Fruit fly (Drosophila melanogaster) whole organism, wandering third instar larva: ENCODE data around the gene ida.
A peak's percentile ranks its signal among the peaks of the same experiment; 100 is the strongest.

Experiments
- Abd-B ChIP-seq: fragments of >200 bp; optimal IDR thresholded peaks from 2 replicates; lab custom pipeline; 2017; ENCODE audit warnings: missing biosample characterization, missing genetic modification characterization
- CG32264 ChIP-seq: fragments of 200-800 bp; sonication (Bioruptor generic); optimal IDR thresholded peaks from 2 replicates; lab custom pipeline; 2016; ENCODE audit warnings: missing biosample characterization, missing genetic modification characterization
- CG9705 ChIP-seq: fragments of 200-800 bp; sonication (Bioruptor generic); optimal IDR thresholded peaks from 2 replicates; lab custom pipeline; 2018; ENCODE audit warnings: missing biosample characterization, mild to moderate bottlenecking, missing genetic modification characterization
- CrebA ChIP-seq: fragments of 200-800 bp; sonication (Bioruptor generic); optimal IDR thresholded peaks from 2 replicates; lab custom pipeline; 2016; ENCODE audit warnings: missing biosample characterization, mild to moderate bottlenecking, missing genetic modification characterization, borderline replicate concordance
- Dfd ChIP-seq: fragments of >200 bp; optimal IDR thresholded peaks from 2 replicates; lab custom pipeline; 2017; ENCODE audit warnings: missing biosample characterization, missing genetic modification characterization
- Dif ChIP-seq: fragments of 200-275, 200-300 bp; sonication (Bioruptor generic); optimal IDR thresholded peaks from 2 replicates; lab custom pipeline; 2018; ENCODE audit warnings: missing biosample characterization, missing genetic modification characterization; ENCODE audit not compliant: partially characterized antibody
- GATAd ChIP-seq: sonication (Bioruptor generic); optimal IDR thresholded peaks from 2 replicates; lab custom pipeline; 2016; ENCODE audit warnings: missing biosample characterization, missing genetic modification characterization
- HLH106 ChIP-seq: fragments of 200-800 bp; optimal IDR thresholded peaks from 3 replicates; lab custom pipeline; 2019; ENCODE audit warnings: missing biosample characterization, mild to moderate bottlenecking, missing genetic modification characterization, moderate library complexity
- Hnf4 ChIP-seq: fragments of 200-800 bp; sonication (Bioruptor generic); optimal IDR thresholded peaks from 2 replicates; lab custom pipeline; 2016; ENCODE audit warnings: missing biosample characterization, mild to moderate bottlenecking, missing genetic modification characterization
- Hr78 ChIP-seq: fragments of >200 bp; optimal IDR thresholded peaks from 2 replicates; lab custom pipeline; 2017; ENCODE audit warnings: missing biosample characterization, missing genetic modification characterization
- Hr83 ChIP-seq: fragments of 200-300 bp; sonication (Bioruptor generic); optimal IDR thresholded peaks from 2 replicates; lab custom pipeline; 2016; ENCODE audit warnings: missing biosample characterization, mild to moderate bottlenecking, missing genetic modification characterization, moderate library complexity; ENCODE audit not compliant: poor library complexity, severe bottlenecking
- Jra ChIP-seq: sonication (Bioruptor generic); optimal IDR thresholded peaks from 2 replicates; lab custom pipeline; 2016; ENCODE audit warnings: missing biosample characterization, missing genetic modification characterization
- Mio ChIP-seq: sonication (Bioruptor generic); optimal IDR thresholded peaks from 2 replicates; lab custom pipeline; 2016; ENCODE audit warnings: missing biosample characterization, missing genetic modification characterization
- Myc ChIP-seq: fragments of >200 bp; optimal IDR thresholded peaks from 2 replicates; lab custom pipeline; 2017
- N ChIP-seq: fragments of >200 bp; optimal IDR thresholded peaks from 2 replicates; lab custom pipeline; 2018; ENCODE audit warnings: missing biosample characterization, missing external identifiers, missing genetic modification characterization
- OdsH ChIP-seq: fragments of 200-800 bp; sonication (Bioruptor generic); optimal IDR thresholded peaks from 2 replicates; lab custom pipeline; 2016; ENCODE audit warnings: missing biosample characterization, mild to moderate bottlenecking, missing genetic modification characterization
- Rel ChIP-seq, 2 experiments: fragments of 200-800 bp; sonication (Bioruptor generic) in 1 of 2; optimal IDR thresholded peaks; 2 replicates in 1 of 2; 3 replicates in 1 of 2; lab custom pipeline; 2016 to 2019; ENCODE audit warnings: mild to moderate bottlenecking in 2 of 2, missing biosample characterization in 2 of 2, missing genetic modification characterization in 2 of 2, moderate library complexity in 1 of 2
- Sp1 ChIP-seq: fragments of 200-800 bp; sonication (Bioruptor generic); optimal IDR thresholded peaks from 3 replicates; lab custom pipeline; 2019; ENCODE audit warnings: missing biosample characterization, mild to moderate bottlenecking, missing genetic modification characterization, moderate library complexity
- Vsx2 ChIP-seq: fragments of 200-300, 225-300 bp; sonication (Bioruptor generic); optimal IDR thresholded peaks from 2 replicates; lab custom pipeline; 2018; ENCODE audit warnings: missing biosample characterization, missing genetic modification characterization; ENCODE audit not compliant: partially characterized antibody
- br ChIP-seq: fragments of 200-800 bp; sonication (Bioruptor generic); optimal IDR thresholded peaks from 2 replicates; lab custom pipeline; 2016; ENCODE audit warnings: missing biosample characterization, missing genetic modification characterization
- brk ChIP-seq: fragments of 200-800 bp; sonication (Bioruptor generic); optimal IDR thresholded peaks from 2 replicates; lab custom pipeline; 2016; ENCODE audit warnings: missing biosample characterization, mild to moderate bottlenecking, missing genetic modification characterization
- dl ChIP-seq, 2 experiments: fragments of 175-275, 200-275 bp in 1 of 2; fragments of 200-275 bp in 1 of 2; sonication (Bioruptor generic); optimal IDR thresholded peaks; lab custom pipeline; 2018; ENCODE audit warnings: mild to moderate bottlenecking in 2 of 2, missing biosample characterization in 2 of 2, missing genetic modification characterization in 2 of 2, moderate library complexity in 2 of 2; ENCODE audit not compliant: partially characterized antibody in 2 of 2, insufficient read depth in 1 of 2
- dmrt93B ChIP-seq: fragments of 200-800 bp; sonication (Bioruptor generic); optimal IDR thresholded peaks from 2 replicates; lab custom pipeline; 2018; ENCODE audit warnings: missing biosample characterization, mild to moderate bottlenecking, missing genetic modification characterization
- dsf ChIP-seq: sonication (Bioruptor generic); optimal IDR thresholded peaks from 2 replicates; lab custom pipeline; 2016; ENCODE audit warnings: missing biosample characterization, missing genetic modification characterization, borderline replicate concordance
- ey ChIP-seq: fragments of 200-800 bp; sonication (Bioruptor generic); optimal IDR thresholded peaks from 2 replicates; lab custom pipeline; 2016; ENCODE audit warnings: missing biosample characterization, missing genetic modification characterization
- foxo ChIP-seq, 2 experiments: fragments of 200-800 bp; sonication (Bioruptor generic); optimal IDR thresholded peaks; 2 replicates in 1 of 2; 3 replicates in 1 of 2; lab custom pipeline; 2016 to 2017; ENCODE audit warnings: missing biosample characterization in 2 of 2, missing genetic modification characterization in 2 of 2
- fru ChIP-seq: fragments of 200-800 bp; sonication (Bioruptor generic); optimal IDR thresholded peaks from 3 replicates; lab custom pipeline; 2016; ENCODE audit warnings: missing biosample characterization, mild to moderate bottlenecking, missing genetic modification characterization
- h ChIP-seq: fragments of 200-800 bp; sonication (Bioruptor generic); optimal IDR thresholded peaks from 3 replicates; lab custom pipeline; 2016; ENCODE audit warnings: missing biosample characterization, mild to moderate bottlenecking, missing genetic modification characterization
- jim ChIP-seq: fragments of 175-275, 200-325 bp; sonication (Bioruptor generic); optimal IDR thresholded peaks from 2 replicates; lab custom pipeline; 2016; ENCODE audit warnings: missing biosample characterization, mild to moderate bottlenecking, missing genetic modification characterization
- lola ChIP-seq: fragments of >200 bp; optimal IDR thresholded peaks from 2 replicates; lab custom pipeline; 2017; ENCODE audit warnings: missing biosample characterization, missing genetic modification characterization
- pan ChIP-seq: fragments of >200 bp; optimal IDR thresholded peaks from 2 replicates; lab custom pipeline; 2017
- psq ChIP-seq: fragments of 200-800 bp; sonication (Bioruptor generic); optimal IDR thresholded peaks from 3 replicates; lab custom pipeline; 2017; ENCODE audit warnings: missing biosample characterization, mild to moderate bottlenecking, missing genetic modification characterization, moderate library complexity
- rgr ChIP-seq: fragments of 200-800 bp; sonication (Bioruptor generic); optimal IDR thresholded peaks from 3 replicates; lab custom pipeline; 2016; ENCODE audit warnings: missing biosample characterization, mild to moderate bottlenecking, missing genetic modification characterization
- sage ChIP-seq: fragments of 200-800 bp; sonication (Bioruptor generic); optimal IDR thresholded peaks from 2 replicates; lab custom pipeline; 2016; ENCODE audit warnings: missing biosample characterization, mild to moderate bottlenecking, missing genetic modification characterization
- sv ChIP-seq: fragments of 200-800 bp; sonication (Bioruptor generic); optimal IDR thresholded peaks from 3 replicates; lab custom pipeline; 2016; ENCODE audit warnings: missing biosample characterization, missing genetic modification characterization
- tai ChIP-seq: sonication (Bioruptor generic); optimal IDR thresholded peaks from 2 replicates; lab custom pipeline; 2016; ENCODE audit warnings: missing biosample characterization, missing genetic modification characterization
- usp ChIP-seq: fragments of >200 bp; optimal IDR thresholded peaks from 2 replicates; lab custom pipeline; 2017; ENCODE audit warnings: missing biosample characterization, missing genetic modification characterization
- woc ChIP-seq: sonication (Bioruptor generic); optimal IDR thresholded peaks from 2 replicates; lab custom pipeline; 2016; ENCODE audit warnings: missing biosample characterization, mild to moderate bottlenecking, missing genetic modification characterization

ida gene

DNA sequence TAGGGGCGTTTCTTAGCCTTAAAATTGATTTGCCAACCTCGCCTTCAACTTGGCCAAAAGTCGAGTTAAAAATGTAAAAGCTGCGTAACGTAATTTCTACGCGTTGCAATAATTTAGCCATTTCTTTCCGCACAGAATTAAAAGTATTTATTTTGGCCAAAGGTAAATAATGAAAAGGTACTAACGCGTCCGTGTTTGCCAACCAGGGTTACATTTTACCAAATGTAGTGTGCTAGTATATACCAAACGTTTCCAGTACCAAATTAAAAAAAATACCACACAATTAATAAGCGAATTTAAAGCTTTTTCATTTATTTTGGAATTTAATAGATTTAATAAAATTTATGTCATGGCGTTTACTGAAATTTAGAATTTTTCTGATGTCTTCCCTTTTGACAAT, 6.2 kb upstream of the ida start, which contains the start of gene Ccz1 (continued):
- TF ChIP-seq Hr78 (no peak), Abd-B (GFP tag; lab: Kevin White, UChicago) (no peak), sv (GFP tag; lab: Kevin White, UChicago) (peak; percentile 62), h (GFP tag; lab: Kevin White, UChicago) (peak; percentile 73), br (peak; percentile 54)

DNA sequence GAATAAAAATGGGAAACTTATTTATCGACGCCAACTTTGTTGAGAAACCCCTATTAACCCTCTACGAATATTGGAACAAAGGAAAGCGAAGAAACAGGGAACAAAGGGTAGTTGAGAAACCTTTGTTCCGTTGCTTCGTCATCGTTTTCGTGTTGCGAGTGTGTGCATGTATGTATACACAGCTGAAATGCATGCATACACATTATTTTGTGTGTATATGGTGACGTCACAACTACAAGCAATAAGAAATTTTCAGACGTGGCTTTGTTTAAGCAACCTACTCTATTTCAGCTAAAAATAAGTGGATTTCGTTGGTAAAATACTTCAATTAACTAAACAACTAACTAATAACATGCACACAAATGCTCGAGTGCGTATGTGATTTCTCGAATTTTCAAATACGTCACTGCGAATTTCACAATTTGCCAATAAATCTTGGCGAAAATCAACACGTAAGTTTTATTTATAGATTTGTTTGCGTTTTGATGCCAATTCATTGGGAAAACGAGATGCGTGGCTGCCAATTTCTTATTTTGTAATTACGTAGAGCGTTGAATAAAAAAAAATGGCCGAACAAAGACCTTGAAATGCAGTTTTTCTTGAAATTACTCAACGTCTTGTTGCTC, 3.2 kb upstream of the ida start:
- no peak for TF ChIP-seq dl (GFP tag; optimal IDR thresholded peaks at IDR 0.05; lab: Kevin White, UChicago; ENCODE audit: insufficient read depth in 1 of 2, partially characterized antibody in 2 of 2)
- peak; percentile 80 for TF ChIP-seq psq (GFP tag; lab: Kevin White, UChicago)
- peak; percentile 6 for TF ChIP-seq rgr (GFP tag; lab: Kevin White, UChicago)
- no peak for TF ChIP-seq Rel (GFP tag; optimal IDR thresholded peaks at IDR 0.05; lab: Kevin White, UChicago)
- TF ChIP-seq Rel (tag; optimal IDR thresholded peaks at IDR 0.05; lab: Kevin White, UChicago): no peak
- peak; percentile 56 for TF ChIP-seq Jra (GFP tag; lab: Kevin White, UChicago)
- no peak for TF ChIP-seq dsf (GFP tag; lab: Kevin White, UChicago)
- no peak for TF ChIP-seq sv (GFP tag; lab: Kevin White, UChicago)
- TF ChIP-seq CG9705 (GFP tag; lab: Kevin White, UChicago): no peak
- TF ChIP-seq Myc (lab: Kevin White, UChicago): no peak
- no peak for TF ChIP-seq brk (GFP tag; lab: Kevin White, UChicago)
- peak; percentile 72 for TF ChIP-seq Hnf4 (GFP tag; lab: Kevin White, UChicago)
- no peak for TF ChIP-seq sage (GFP tag; lab: Kevin White, UChicago)
- TF ChIP-seq Hr83 (GFP tag; lab: Kevin White, UChicago): peak; percentile 29
- no peak for TF ChIP-seq Dif (GFP tag; lab: Kevin White, UChicago)
- no peak for TF ChIP-seq HLH106 (tag; lab: Kevin White, UChicago)
- TF ChIP-seq, all 38 proteins: peak for 5

- TF ChIP-seq Hr83 (GFP tag; lab: Kevin White, UChicago) (peak; percentile 84), fru (GFP tag; lab: Kevin White, UChicago) (peak; percentile 41), dmrt93B (GFP tag; lab: Kevin White, UChicago) (peak; percentile 53), br (peak; percentile 70), Hnf4 (GFP tag; lab: Kevin White, UChicago) (peak; percentile 83), Mio (no peak), sv (GFP tag; lab: Kevin White, UChicago) (peak; percentile 44), tai (peak; percentile 41), Dfd (GFP tag; lab: Kevin White, UChicago) (no peak), CG9705 (GFP tag; lab: Kevin White, UChicago) (peak; percentile 49), sage (GFP tag; lab: Kevin White, UChicago) (peak; percentile 11), lola (GFP tag; lab: Kevin White, UChicago) (no peak), HLH106 (tag; lab: Kevin White, UChicago) (peak; percentile 50), brk (GFP tag; lab: Kevin White, UChicago) (peak; percentile 47), Jra (GFP tag; lab: Kevin White, UChicago) (no peak), Vsx2 (GFP tag; lab: Kevin White, UChicago) (no peak), h (GFP tag; lab: Kevin White, UChicago) (peak; percentile 59), Sp1 (GFP tag; lab: Kevin White, UChicago) (peak; percentile 70), pan (lab: Kevin White, UChicago) (no peak), N (GFP tag; lab: Kevin White, UChicago) (no peak), GATAd (GFP tag; lab: Kevin White, UChicago) (no peak), Hr78 (no peak), rgr (GFP tag; lab: Kevin White, UChicago) (peak; percentile 45), ey (GFP tag; lab: Kevin White, UChicago) (peak; percentile 50), foxo (GFP tag; optimal IDR thresholded peaks at IDR 0.05; lab: Kevin White, UChicago) (peak in 1 of 2 experiments; percentile 73), woc (GFP tag; lab: Kevin White, UChicago) (peak; percentile 48), Dif (GFP tag; lab: Kevin White, UChicago) (peak; percentile 61), CG32264 (peak; percentile 51), Abd-B (GFP tag; lab: Kevin White, UChicago) (no peak), dsf (GFP tag; lab: Kevin White, UChicago) (peak; percentile 11), Myc (lab: Kevin White, UChicago) (no peak), OdsH (GFP tag; lab: Kevin White, UChicago) (no peak), Rel (GFP tag; optimal IDR thresholded peaks at IDR 0.05; lab: Kevin White, UChicago) (no peak), Rel (tag; optimal IDR thresholded peaks at IDR 0.05; lab: Kevin White, UChicago) (peak; percentile 16), dl (GFP tag; optimal IDR thresholded peaks at IDR 0.05; lab: Kevin White, UChicago; ENCODE audit: insufficient read depth in 1 of 2, partially characterized antibody in 2 of 2) (no peak), psq (GFP tag; lab: Kevin White, UChicago) (no peak), jim (GFP tag; lab: Kevin White, UChicago) (no peak), CrebA (GFP tag; lab: Kevin White, UChicago) (no peak), usp (no peak)
Observed at dm6 chr3L:3902491-3903198, 2.5 kb upstream of the ida start, which contains the start of gene Ubi-p63E. Gene Ubi-p63E, minus strand, starts transcription at chr3L:3903184.
